Fruit fly (Drosophila melanogaster) whole organism, embryonic: ENCODE data around the gene CG42271.

Experiments
- Bteb2 ChIP-seq: fragments of 200-800 bp; sonication (Bioruptor generic); optimal IDR thresholded peaks from 2 replicates; lab custom pipeline; 2016; ENCODE audit warnings: missing biosample characterization, missing genetic modification characterization
- CG1024 ChIP-seq: fragments of 200-800 bp; sonication (Bioruptor generic); IDR thresholded peaks from 2 replicates; pipeline ENCODE4 v1.3.6; 2022; ENCODE audit warnings: missing biosample characterization, missing genetic modification characterization
- CG10462 ChIP-seq: fragments of 200-800 bp; sonication (Bioruptor generic); optimal IDR thresholded peaks from 2 replicates; lab custom pipeline; 2016; ENCODE audit warnings: missing biosample characterization, missing genetic modification characterization
- CG10654 ChIP-seq: fragments of 200-800 bp; sonication (Bioruptor generic); optimal IDR thresholded peaks from 2 replicates; lab custom pipeline; 2016; ENCODE audit warnings: missing biosample characterization, missing genetic modification characterization
- CG11398 ChIP-seq: fragments of 200-800 bp; sonication (Bioruptor generic); optimal IDR thresholded peaks from 2 replicates; lab custom pipeline; 2016; ENCODE audit warnings: missing biosample characterization, missing genetic modification characterization
- CG11504 ChIP-seq: fragments of 200-800 bp; sonication (Bioruptor generic); optimal IDR thresholded peaks from 3 replicates; lab custom pipeline; 2019; ENCODE audit warnings: missing biosample characterization, mild to moderate bottlenecking, missing genetic modification characterization, moderate library complexity
- CG11696 ChIP-seq: fragments of 200-800 bp; sonication (Bioruptor generic); IDR thresholded peaks from 2 replicates; pipeline ENCODE4 v1.3.6; 2022; ENCODE audit warnings: missing biosample characterization, missing genetic modification characterization
- CG12155 ChIP-seq: fragments of 200-800 bp; sonication (Bioruptor generic); optimal IDR thresholded peaks from 3 replicates; lab custom pipeline; 2016; ENCODE audit warnings: missing biosample characterization, missing genetic modification characterization
- CG12219 ChIP-seq: fragments of 200-800 bp; sonication (Bioruptor generic); optimal IDR thresholded peaks from 3 replicates; lab custom pipeline; 2018; ENCODE audit warnings: missing biosample characterization, mild to moderate bottlenecking, missing genetic modification characterization
- CG13424 ChIP-seq: fragments of 200-800 bp; sonication (Bioruptor generic); optimal IDR thresholded peaks from 2 replicates; lab custom pipeline; 2019; ENCODE audit warnings: missing biosample characterization, mild to moderate bottlenecking, missing genetic modification characterization, moderate library complexity
- CG13624 ChIP-seq: fragments of 200-800 bp; sonication (Bioruptor generic); optimal IDR thresholded peaks from 2 replicates; lab custom pipeline; 2016; ENCODE audit warnings: missing biosample characterization, missing genetic modification characterization
- CG14710 ChIP-seq: fragments of 200-800 bp; sonication (Bioruptor generic); optimal IDR thresholded peaks from 3 replicates; lab custom pipeline; 2019; ENCODE audit warnings: missing biosample characterization, mild to moderate bottlenecking, missing genetic modification characterization, moderate library complexity
- CG15696 ChIP-seq: fragments of 200-800 bp; sonication (Bioruptor generic); optimal IDR thresholded peaks from 2 replicates; lab custom pipeline; 2019; ENCODE audit warnings: missing biosample characterization, mild to moderate bottlenecking, missing genetic modification characterization, moderate library complexity
- CG1647 ChIP-seq: fragments of 200-800 bp; sonication (Bioruptor generic); optimal IDR thresholded peaks from 3 replicates; lab custom pipeline; 2016; ENCODE audit warnings: missing biosample characterization, missing genetic modification characterization
- CG17802 ChIP-seq: fragments of 200-800 bp; sonication (Bioruptor generic); optimal IDR thresholded peaks from 2 replicates; lab custom pipeline; 2018; ENCODE audit warnings: missing biosample characterization, mild to moderate bottlenecking, missing genetic modification characterization, moderate library complexity
- CG18262 ChIP-seq: fragments of 200-800 bp; optimal IDR thresholded peaks from 3 replicates; lab custom pipeline; 2019; ENCODE audit warnings: missing biosample characterization, mild to moderate bottlenecking, missing genetic modification characterization, moderate library complexity
- CG18599 ChIP-seq: fragments of 200-800 bp; sonication (Bioruptor generic); optimal IDR thresholded peaks from 3 replicates; lab custom pipeline; 2017; ENCODE audit warnings: missing biosample characterization, missing genetic modification characterization, mild to moderate bottlenecking, moderate library complexity, missing genetic modification reagents
- CG2678 ChIP-seq: fragments of 200-800 bp; sonication (Bioruptor generic); optimal IDR thresholded peaks from 3 replicates; lab custom pipeline; 2019; ENCODE audit warnings: missing biosample characterization, mild to moderate bottlenecking, missing genetic modification characterization, moderate library complexity
- CG30403 ChIP-seq: fragments of 200-800 bp; sonication (Bioruptor generic); optimal IDR thresholded peaks from 3 replicates; lab custom pipeline; 2016; ENCODE audit warnings: missing biosample characterization, missing genetic modification characterization
- CG32767 ChIP-seq: fragments of 200-800 bp; sonication (Bioruptor generic); IDR thresholded peaks from 2 replicates; pipeline ENCODE4 v1.3.6; 2022; ENCODE audit warnings: missing biosample characterization, missing genetic modification characterization
- CG3847 ChIP-seq: fragments of 200-800 bp; sonication (Bioruptor generic); IDR thresholded peaks from 2 replicates; pipeline ENCODE4 v1.3.6; 2022; ENCODE audit warnings: missing biosample characterization, missing genetic modification characterization
- CG4424 ChIP-seq: fragments of 200-800 bp; sonication (Bioruptor generic); optimal IDR thresholded peaks from 3 replicates; lab custom pipeline; 2016; ENCODE audit warnings: missing biosample characterization, missing genetic modification characterization
- CG4854 ChIP-seq: fragments of 200-800 bp; sonication (Bioruptor generic); optimal IDR thresholded peaks from 2 replicates; lab custom pipeline; 2016; ENCODE audit warnings: missing biosample characterization, missing genetic modification characterization, inconsistent platforms
- CG6175 ChIP-seq: fragments of 200-800 bp; sonication (Bioruptor generic); IDR thresholded peaks from 3 replicates; pipeline ENCODE4 v1.3.6; 2022; ENCODE audit warnings: missing biosample characterization, missing genetic modification characterization
- CG9609 ChIP-seq: fragments of 200-800 bp; sonication (Bioruptor generic); optimal IDR thresholded peaks from 3 replicates; lab custom pipeline; 2016; ENCODE audit warnings: missing biosample characterization, missing genetic modification characterization
- Camta ChIP-seq: fragments of 200-800 bp; sonication (Bioruptor generic); optimal IDR thresholded peaks from 2 replicates; lab custom pipeline; 2016; ENCODE audit warnings: missing biosample characterization, missing genetic modification characterization
- D19A ChIP-seq: fragments of 200-800 bp; optimal IDR thresholded peaks from 3 replicates; lab custom pipeline; 2019; ENCODE audit warnings: missing biosample characterization, mild to moderate bottlenecking, missing genetic modification characterization, moderate library complexity
- D19B ChIP-seq: fragments of 200-800 bp; sonication (Bioruptor generic); optimal IDR thresholded peaks from 2 replicates; lab custom pipeline; 2017; ENCODE audit warnings: missing biosample characterization, mild to moderate bottlenecking, missing genetic modification characterization
- Drgx ChIP-seq: fragments of 200-800 bp; sonication (Bioruptor generic); IDR thresholded peaks from 2 replicates; pipeline ENCODE4 v1.3.6; 2022; ENCODE audit warnings: missing biosample characterization, missing genetic modification characterization
- E2f2 ChIP-seq: fragments of 200-800 bp; sonication (Bioruptor generic); IDR thresholded peaks from 2 replicates; pipeline ENCODE4 v1.3.6; 2022; ENCODE audit warnings: missing biosample characterization, missing genetic modification characterization
- HmgZ ChIP-seq: fragments of 200-800 bp; sonication (Bioruptor generic); optimal IDR thresholded peaks from 2 replicates; lab custom pipeline; 2018; ENCODE audit warnings: missing biosample characterization, mild to moderate bottlenecking, missing genetic modification characterization
- Mrtf ChIP-seq: fragments of 200-800 bp; sonication (Bioruptor generic); IDR thresholded peaks from 3 replicates; pipeline ENCODE4 v1.3.6; 2022; ENCODE audit warnings: missing biosample characterization, missing genetic modification characterization
- bab2 ChIP-seq: fragments of 200-800 bp; sonication (Bioruptor generic); optimal IDR thresholded peaks from 2 replicates; lab custom pipeline; 2016; ENCODE audit warnings: missing biosample characterization, missing genetic modification characterization
- bcd ChIP-seq: fragments of 200-800 bp; sonication (Bioruptor generic); optimal IDR thresholded peaks from 2 replicates; lab custom pipeline; 2017; ENCODE audit warnings: missing biosample characterization, mild to moderate bottlenecking, missing genetic modification characterization
- bowl ChIP-seq: fragments of 200-800 bp; sonication (Bioruptor generic); IDR thresholded peaks from 2 replicates; pipeline ENCODE4 v1.3.6; 2022; ENCODE audit warnings: missing biosample characterization, missing genetic modification characterization
- br ChIP-seq: fragments of >200 bp; optimal IDR thresholded peaks from 2 replicates; lab custom pipeline; 2017
- bsh ChIP-seq, 2 experiments: fragments of 200-800 bp; sonication (Bioruptor generic); optimal IDR thresholded peaks; 2 replicates each; lab custom pipeline; 2017 to 2018; ENCODE audit warnings: mild to moderate bottlenecking in 2 of 2, missing biosample characterization in 2 of 2, missing genetic modification characterization in 2 of 2, moderate library complexity in 1 of 2
- btn ChIP-seq: fragments of 200-800 bp; sonication (Bioruptor generic); optimal IDR thresholded peaks from 2 replicates; lab custom pipeline; 2016; ENCODE audit warnings: missing biosample characterization, missing genetic modification characterization
- caup ChIP-seq: fragments of 200-800 bp; sonication (Bioruptor generic); optimal IDR thresholded peaks from 3 replicates; lab custom pipeline; 2017; ENCODE audit warnings: missing biosample characterization, mild to moderate bottlenecking, missing genetic modification characterization, moderate library complexity; ENCODE audit not compliant: severe bottlenecking
- crp ChIP-seq, 2 experiments: fragments of 200-800 bp; sonication (Bioruptor generic); optimal IDR thresholded peaks; 2 replicates in 1 of 2; 3 replicates in 1 of 2; lab custom pipeline; 2017; ENCODE audit warnings: missing biosample characterization in 2 of 2, missing genetic modification characterization in 2 of 2, mild to moderate bottlenecking in 1 of 2, moderate library complexity in 1 of 2
- emc ChIP-seq: fragments of 200-800 bp; sonication (Bioruptor generic); optimal IDR thresholded peaks from 2 replicates; lab custom pipeline; 2016; ENCODE audit warnings: missing biosample characterization, missing genetic modification characterization
- fd96Cb ChIP-seq: fragments of 200-800 bp; sonication (Bioruptor generic); optimal IDR thresholded peaks from 2 replicates; lab custom pipeline; 2018; ENCODE audit warnings: missing biosample characterization, mild to moderate bottlenecking, missing genetic modification characterization, moderate library complexity
- onecut ChIP-seq: fragments of 200-800 bp; sonication (Bioruptor generic); IDR thresholded peaks from 2 replicates; pipeline ENCODE4 v1.3.6; 2022; ENCODE audit warnings: missing biosample characterization, missing genetic modification characterization
- otp ChIP-seq: fragments of 200-800 bp; sonication (Bioruptor generic); IDR thresholded peaks from 3 replicates; pipeline ENCODE4, ENCODE4 v1.3.6; 2022; ENCODE audit warnings: missing biosample characterization, missing genetic modification characterization
- pnt ChIP-seq: fragments of 200-800 bp; sonication (Bioruptor generic); optimal IDR thresholded peaks from 3 replicates; lab custom pipeline; 2016; ENCODE audit warnings: missing biosample characterization, missing genetic modification characterization
- rib ChIP-seq: fragments of 200-800 bp; sonication (Bioruptor generic); IDR thresholded peaks from 2 replicates; pipeline ENCODE4 v1.3.6; 2022; ENCODE audit warnings: missing biosample characterization, missing genetic modification characterization
- shn ChIP-seq: fragments of 200-800 bp; sonication (Bioruptor generic); optimal IDR thresholded peaks from 3 replicates; lab custom pipeline; 2016; ENCODE audit warnings: missing biosample characterization, missing genetic modification characterization
- ssp ChIP-seq: fragments of 200-800 bp; sonication (Bioruptor generic); IDR thresholded peaks from 2 replicates; pipeline ENCODE4 v1.3.6; 2022; ENCODE audit warnings: missing biosample characterization, missing genetic modification characterization
- tup ChIP-seq: fragments of 200-800 bp; sonication (Bioruptor generic); optimal IDR thresholded peaks from 2 replicates; lab custom pipeline; 2016; ENCODE audit warnings: missing biosample characterization, mild to moderate bottlenecking, missing genetic modification characterization, moderate library complexity
- yki ChIP-seq: fragments of >200 bp; optimal IDR thresholded peaks from 3 replicates; lab custom pipeline; 2018

Gene CG42271

DNA sequence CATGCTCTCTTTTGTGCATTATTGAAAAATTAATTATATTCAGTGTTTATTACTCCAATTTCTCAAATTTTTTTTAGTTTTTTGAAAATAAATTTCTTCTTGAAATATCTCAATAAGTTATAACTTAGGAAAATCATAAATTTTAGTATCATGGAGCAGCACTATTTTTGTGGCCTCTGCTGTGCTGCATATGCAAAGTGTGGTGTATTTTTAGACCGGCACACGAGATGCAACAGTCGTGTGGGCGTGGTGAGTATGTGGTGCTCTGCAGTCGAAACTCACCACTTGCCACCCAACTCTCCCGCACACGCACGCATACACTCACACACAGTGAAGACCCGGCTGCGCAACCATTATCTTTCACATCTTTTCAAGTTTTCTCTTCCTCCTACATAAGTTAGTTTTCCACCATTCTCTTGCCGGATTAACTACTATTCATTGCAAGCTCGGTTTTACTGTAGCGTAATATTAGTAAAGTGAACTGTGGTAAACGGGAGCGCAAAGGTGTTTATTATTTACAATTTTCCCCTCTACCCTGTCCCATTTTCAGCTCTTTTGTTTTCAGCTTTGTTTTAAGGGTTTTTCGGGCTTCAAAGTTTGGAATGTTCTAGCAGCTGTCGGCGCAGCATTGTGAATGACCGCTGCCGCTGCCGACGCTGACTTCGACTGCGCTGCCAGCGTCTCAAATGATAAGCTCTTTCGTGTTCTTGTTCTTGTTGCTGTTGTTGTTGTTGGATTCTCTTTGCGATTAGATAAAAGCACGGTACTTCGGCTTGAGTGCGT is 25.2 kb downstream of the CG42271 start (continued):
- TF ChIP-seq CG4424 (GFP tag; lab: Kevin White, UChicago) (peak; percentile 59), CG12155 (GFP tag; lab: Kevin White, UChicago) (no peak), D19B (GFP tag; lab: Kevin White, UChicago) (no peak), HmgZ (tag; lab: Kevin White, UChicago) (no peak), CG13624 (GFP tag; lab: Kevin White, UChicago) (peak; percentile 6), shn (no peak), fd96Cb (tag; lab: Kevin White, UChicago) (peak; percentile 71), CG3847 (no peak), btn (GFP tag; lab: Kevin White, UChicago) (no peak), CG18599 (GFP tag; lab: Kevin White, UChicago) (peak; percentile 59), CG11696 (GFP tag; lab: Robert Waterston, UW) (peak; percentile 94), CG12219 (peak; percentile 68), bab2 (GFP tag; lab: Kevin White, UChicago) (no peak), tup (GFP tag; lab: Kevin White, UChicago) (no peak), pnt (peak; percentile 41), otp (GFP tag; lab: Robert Waterston, UW) (peak; percentile 59; the same call in 2 of the 3 replicates), CG13424 (tag; lab: Kevin White, UChicago) (peak; percentile 65), CG10462 (GFP tag; lab: Kevin White, UChicago) (no peak), CG2678 (tag; lab: Kevin White, UChicago) (peak; percentile 76), CG11504 (tag; lab: Kevin White, UChicago) (peak; percentile 83), CG1024 (peak; percentile 55; the same call in 1 of the 2 replicates), Drgx (GFP tag; lab: Robert Waterston, UW) (peak; percentile 77), CG32767 (GFP tag; lab: Robert Waterston, UW) (peak; percentile 61; the same call in 1 of the 2 replicates), bsh (GFP tag; optimal IDR thresholded peaks at IDR 0.05; lab: Kevin White, UChicago) (peak; percentile 39 to 82), CG30403 (GFP tag; lab: Kevin White, UChicago) (peak; percentile 63), CG10654 (GFP tag; lab: Kevin White, UChicago) (peak; percentile 34), bcd (GFP tag; lab: Kevin White, UChicago) (peak; percentile 50), E2f2 (GFP tag; lab: Robert Waterston, UW) (peak; percentile 51), yki (lab: Kevin White, UChicago) (no peak), D19A (tag; lab: Kevin White, UChicago) (peak; percentile 72), CG14710 (tag; lab: Kevin White, UChicago) (peak; percentile 77), CG18262 (tag; lab: Kevin White, UChicago) (peak; percentile 67), rib (GFP tag; lab: Robert Waterston, UW) (no peak), Bteb2 (GFP tag; lab: Kevin White, UChicago) (peak; percentile 4), caup (GFP tag; lab: Kevin White, UChicago) (no peak), emc (GFP tag; lab: Kevin White, UChicago) (no peak), CG4854 (GFP tag; lab: Kevin White, UChicago) (no peak), crp (GFP tag; optimal IDR thresholded peaks at IDR 0.05; lab: Kevin White, UChicago) (peak in 1 of 2 experiments; percentile 13), CG1647 (no peak), CG9609 (GFP tag; lab: Kevin White, UChicago) (peak; percentile 22), CG6175 (GFP tag; lab: Robert Waterston, UW) (0 out of 3 replicates have a peak, but pooled peaks have one; percentile 26), Mrtf (peak; percentile 64; the same call in 1 of the 3 replicates), CG11398 (GFP tag; lab: Kevin White, UChicago) (peak; percentile 9), ssp (GFP tag; lab: Robert Waterston, UW) (0 out of 2 replicates have a peak, but pooled peaks have one; percentile 17), Camta (peak; percentile 5), bowl (no peak), CG17802 (peak; percentile 41), CG15696 (tag; lab: Kevin White, UChicago) (peak; percentile 57), onecut (GFP tag; lab: Robert Waterston, UW) (peak; percentile 74), br (lab: Kevin White, UChicago) (no peak)
